Worm (Caenorhabditis elegans): ENCODE results near the gene C43F9.7.

DNA sequence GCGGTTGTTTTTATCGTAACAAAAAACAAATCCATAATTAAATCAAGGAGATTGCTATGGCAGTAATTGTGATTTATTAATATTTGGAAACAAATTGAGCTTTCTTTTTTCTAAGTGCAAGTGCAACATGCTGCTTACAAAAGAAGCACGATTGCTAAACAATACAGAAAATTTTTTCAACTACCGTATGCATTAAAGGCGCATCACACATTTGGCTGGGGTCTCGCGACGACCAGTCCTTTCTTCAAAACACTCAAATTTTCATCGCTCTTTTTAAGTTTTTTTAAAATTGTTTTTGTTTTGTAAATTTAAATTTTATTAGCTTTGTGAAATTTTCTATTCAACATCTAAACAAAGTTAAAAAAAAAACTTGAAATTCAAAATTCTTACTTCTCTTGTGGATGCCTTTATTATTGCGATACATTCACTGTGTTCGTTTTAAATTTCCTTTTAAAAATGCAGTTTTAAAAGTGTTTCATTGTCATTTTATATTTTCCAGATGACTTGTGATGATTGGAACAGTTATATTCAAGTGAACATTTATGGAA lies 46.8 kb downstream of the C43F9.7 start, which contains the start of gene zim-1:
- no peak for TF ChIP-seq ama-1 (optimal IDR thresholded peaks at IDR 0.05)
- TF ChIP-seq nhr-12 (tag; optimal IDR thresholded peaks at IDR 0.05), result no peak
- no peak for TF ChIP-seq elt-3 (tag; optimal IDR thresholded peaks at IDR 0.05)
- TF ChIP-seq crh-2 (tag; optimal IDR thresholded peaks at IDR 0.05), result no peak
- TF ChIP-seq mab-5 (tag; optimal IDR thresholded peaks at IDR 0.05), result no peak
- no peak for TF ChIP-seq R02D3.7 (tag; optimal IDR thresholded peaks at IDR 0.05)
- TF ChIP-seq F13H6.1 (tag; optimal IDR thresholded peaks at IDR 0.05), result no peak
- no peak for TF ChIP-seq fos-1 (tag; optimal IDR thresholded peaks at IDR 0.05)
- no peak for TF ChIP-seq unc-55 (GFP tag; optimal IDR thresholded peaks at IDR 0.05)
- no peak for TF ChIP-seq unc-39 (tag; optimal IDR thresholded peaks at IDR 0.05)
